Worm (Caenorhabditis elegans) whole organism, midembryonic: ENCODE data around the gene D1086.21.

Experiments
- klf-2 ChIP-seq: fragments of 200-800 bp; sonication (Bioruptor generic); conservative IDR thresholded peaks from 2 replicates; pipeline ENCODE4 v1.3.6; 2022; ENCODE audit warnings: missing genetic modification reagents, missing genetic modification characterization, missing compliant biosample characterization
- ztf-23 ChIP-seq: fragments of 200-800 bp; sonication (Bioruptor generic); IDR thresholded peaks from 2 replicates; pipeline ENCODE4 v1.3.6; 2022; ENCODE audit warnings: missing genetic modification reagents, missing genetic modification characterization, missing compliant biosample characterization
- ztf-29 ChIP-seq: fragments of 200-800 bp; sonication (Bioruptor generic); IDR thresholded peaks from 2 replicates; pipeline ENCODE4 v1.3.6; 2022; ENCODE audit warnings: missing genetic modification reagents, missing genetic modification characterization, missing compliant biosample characterization

DNA sequence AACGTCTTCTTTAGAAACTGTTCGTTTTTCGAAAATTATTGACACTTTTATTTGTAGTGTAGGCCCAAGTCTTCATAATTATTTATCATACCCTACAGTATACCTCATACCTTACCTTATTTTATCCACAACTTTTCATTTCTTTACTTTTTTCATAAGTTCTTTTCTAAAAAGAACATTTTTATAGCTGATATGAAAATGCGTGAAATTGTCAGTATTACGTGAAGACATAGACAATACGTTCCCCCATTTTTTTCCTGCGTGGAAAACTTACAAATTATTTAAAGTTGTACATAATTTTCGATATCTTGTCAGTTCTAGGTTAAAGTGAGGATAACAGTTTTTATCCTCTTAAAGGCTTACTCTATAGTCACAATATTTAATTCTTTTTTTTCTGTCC is 5.4 kb downstream of the D1086.21 start:
- TF ChIP-seq ztf-23 (GFP tag; lab: Robert Waterston, UW) (no peak), klf-2 (GFP tag; lab: Robert Waterston, UW) (no peak), ztf-29 (GFP tag; lab: Robert Waterston, UW) (no peak)
